Fruit fly (Drosophila melanogaster) whole organism, larva: ENCODE results near the gene Sptz.

Experiments
- noc ChIP-seq: fragments of 200-800 bp; sonication (Bioruptor generic); optimal IDR thresholded peaks from 3 replicates; lab custom pipeline; 2019; ENCODE audit warnings: missing biosample characterization, mild to moderate bottlenecking, missing genetic modification characterization, moderate library complexity

Gene Sptz

DNA sequence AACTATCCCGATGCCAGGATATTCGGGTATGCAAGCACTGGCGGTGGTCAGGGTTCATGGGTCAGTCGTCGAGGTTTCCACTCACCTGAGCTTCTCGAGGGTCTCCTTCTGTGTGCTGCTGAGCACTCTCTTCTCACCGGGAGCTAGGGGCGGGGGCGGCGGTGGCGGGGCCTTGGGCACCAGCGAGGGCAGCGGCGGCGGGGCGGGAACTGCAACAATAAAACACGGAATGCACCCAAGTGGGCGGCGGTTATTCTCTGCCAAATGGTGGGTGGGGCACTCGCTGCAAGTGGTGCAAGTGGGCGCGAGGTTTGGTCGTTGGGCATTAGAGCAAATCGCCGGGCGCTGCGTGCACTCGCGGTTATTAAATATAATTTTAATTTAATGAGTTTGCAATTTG is 19.1 kb downstream of the Sptz start:
- TF ChIP-seq noc (tag; lab: Kevin White, UChicago): no peak

- TF ChIP-seq noc (tag; lab: Kevin White, UChicago): no peak
Measured at dm6 chr3R:11449688-11450087, 27.8 kb downstream of the Sptz start.

DNA sequence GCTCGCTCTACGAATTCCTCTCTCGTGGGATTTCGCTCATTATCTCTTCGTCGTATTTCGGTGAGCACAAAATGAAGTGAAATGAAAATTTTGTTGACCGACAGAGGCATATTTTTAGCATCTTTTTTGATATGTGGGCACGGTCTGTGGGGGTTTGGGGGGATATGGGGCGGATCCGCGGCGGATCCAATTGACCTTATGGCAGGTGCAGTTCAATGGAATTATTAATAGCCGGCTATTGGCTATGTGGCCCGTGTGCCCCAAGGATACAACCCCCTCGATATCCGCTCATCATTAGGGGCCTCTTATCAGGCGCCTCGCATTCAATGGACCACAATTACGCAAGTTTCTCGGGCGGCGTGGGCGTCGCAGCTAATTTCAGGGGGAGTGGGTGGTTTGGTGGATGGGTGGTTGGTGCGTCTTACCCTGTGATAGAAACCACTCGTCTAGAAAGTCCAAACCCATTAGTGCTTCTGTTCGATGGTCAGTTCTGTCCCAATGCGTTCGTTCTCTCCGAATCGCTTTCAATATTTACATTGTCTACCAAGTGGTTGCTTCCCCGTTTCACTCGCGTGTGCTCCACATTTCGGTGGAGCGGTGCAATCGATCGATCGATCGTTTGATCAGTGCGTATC is 29.4 kb downstream of the Sptz start, which contains the start of gene sals:
TSS of gene sals (minus strand) at position 585 of the 635 bp plus-strand sequence.
- TF ChIP-seq noc (tag; lab: Kevin White, UChicago): no peak

DNA sequence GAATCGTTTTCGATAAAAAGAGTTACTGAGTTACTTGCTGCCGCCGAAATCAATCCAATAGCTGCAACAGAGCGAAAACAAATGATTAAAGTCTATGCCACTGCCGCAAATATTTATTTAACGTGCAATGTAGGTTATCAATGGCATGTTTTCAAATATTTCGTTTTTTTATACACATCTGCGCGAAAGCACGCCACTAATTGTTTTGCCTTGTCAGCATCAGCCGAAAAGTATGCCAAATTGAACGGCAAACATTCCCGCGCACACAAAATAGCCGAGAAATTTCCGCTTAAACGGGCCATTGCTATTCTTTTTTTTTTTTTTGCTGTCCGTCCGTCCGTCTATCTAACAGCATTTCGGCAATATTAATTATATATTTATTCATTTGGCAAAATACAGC is 30.1 kb downstream of the Sptz start:
- TF ChIP-seq noc (tag; lab: Kevin White, UChicago): no peak

DNA sequence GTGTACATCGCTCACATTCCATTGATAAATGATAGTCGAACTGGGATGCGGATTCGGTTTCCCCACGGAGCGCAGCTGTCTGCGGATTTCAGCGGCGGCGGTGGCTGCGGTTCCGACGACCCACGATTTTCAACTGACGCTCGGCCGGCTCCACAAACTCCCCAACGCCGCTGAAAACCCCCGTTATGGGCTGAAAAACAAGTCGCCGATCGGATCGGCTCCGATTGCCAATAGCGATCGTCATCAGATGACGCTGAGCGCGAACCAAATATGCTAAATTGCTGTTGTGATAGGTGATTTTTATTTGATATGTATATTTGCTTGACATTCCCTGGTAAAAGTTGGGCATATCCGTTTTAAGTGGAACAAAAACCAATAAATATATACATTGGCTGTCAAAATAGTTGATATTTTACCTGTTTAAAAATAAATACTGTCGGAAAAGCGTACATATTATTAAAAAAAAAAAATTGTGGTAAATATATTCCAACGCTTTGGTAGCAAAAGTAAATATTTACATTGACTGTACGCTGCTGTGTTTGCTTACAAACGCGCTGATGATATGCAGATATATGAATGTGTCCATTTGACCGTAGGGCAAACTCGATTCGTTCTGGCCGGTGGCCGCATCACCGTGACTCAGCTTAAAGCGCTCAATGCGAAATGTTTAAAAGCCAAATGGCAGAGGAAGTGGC is 32.5 kb downstream of the Sptz start:
- peak; percentile 93 for TF ChIP-seq noc (tag; lab: Kevin White, UChicago)

DNA sequence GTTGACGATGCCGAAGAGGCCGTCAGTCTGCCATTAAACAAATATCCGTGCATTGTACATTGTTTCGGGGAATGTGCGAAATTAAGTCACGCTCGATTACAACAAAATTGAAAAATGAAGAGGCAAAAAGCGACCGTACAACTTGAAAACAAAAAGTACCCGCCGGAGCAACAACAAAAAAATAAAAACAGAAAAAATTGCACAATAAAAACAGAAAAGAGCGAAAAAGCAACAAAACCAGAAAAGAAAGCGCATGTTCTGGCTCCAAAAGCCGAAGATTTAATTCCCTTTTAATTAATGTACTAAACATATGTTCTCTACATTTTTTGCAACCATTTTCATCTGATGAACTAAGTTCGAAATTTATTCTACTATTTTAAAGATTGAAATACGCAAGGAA is 34.6 kb downstream of the Sptz start:
- no peak for TF ChIP-seq noc (tag; lab: Kevin White, UChicago)

dm6 chr3R:11457286-11457685 is 35.4 kb downstream of the Sptz start:
- no peak for TF ChIP-seq noc (tag; lab: Kevin White, UChicago)

DNA sequence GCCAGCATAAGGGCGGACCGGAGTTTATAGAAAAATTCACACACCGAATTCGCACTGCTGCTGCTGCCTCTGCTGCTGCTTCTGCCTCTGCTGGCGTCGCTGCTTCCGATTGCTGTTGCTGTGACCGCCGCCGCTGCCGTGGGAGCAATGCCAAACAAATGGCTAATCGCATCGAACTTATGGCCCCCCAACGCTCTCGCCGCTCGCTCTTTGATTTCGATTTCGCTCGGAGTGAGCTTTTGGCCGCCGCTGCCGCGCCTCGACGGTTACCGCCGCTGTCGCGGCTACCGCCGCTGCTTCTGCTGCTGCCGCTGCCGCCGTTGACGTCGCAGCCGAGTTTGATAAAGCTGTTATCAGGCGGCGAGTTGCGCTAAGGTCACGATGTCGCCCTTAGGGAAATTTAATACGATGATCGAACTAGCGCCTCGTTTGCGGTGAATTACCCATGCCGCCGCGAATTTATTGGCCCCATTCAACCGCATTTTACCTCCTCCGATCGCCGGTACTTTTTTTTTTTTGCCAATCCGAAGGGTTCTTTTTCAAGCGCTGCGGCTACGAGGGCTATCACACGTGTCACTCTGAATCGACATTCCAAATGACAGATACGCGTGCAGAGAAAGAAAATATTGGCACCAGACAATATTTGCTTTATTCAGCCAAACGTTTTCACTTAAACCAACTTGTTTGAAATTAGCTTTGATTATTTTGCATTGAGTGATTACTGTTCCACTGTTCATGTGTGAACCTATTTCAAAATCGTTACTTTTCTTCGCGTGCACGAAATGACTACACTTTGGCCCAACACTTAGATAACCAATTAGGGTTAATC is 36.3 kb downstream of the Sptz start:
- no peak for TF ChIP-seq noc (tag; lab: Kevin White, UChicago)

DNA sequence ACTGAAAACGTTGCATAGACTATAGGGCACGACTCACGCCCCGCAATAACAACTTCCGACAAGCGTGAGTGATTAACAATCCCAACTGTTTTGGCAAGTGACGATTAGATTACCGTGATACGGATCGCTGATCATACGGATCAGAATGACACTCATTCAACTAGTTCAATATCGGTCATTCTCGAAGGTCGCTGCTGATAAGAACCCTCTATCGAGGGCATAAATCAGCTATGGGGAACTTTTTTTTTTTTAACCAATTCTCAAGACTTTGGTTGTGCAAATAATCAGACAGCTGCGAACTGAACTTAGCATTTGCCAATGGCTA is 36.9 kb downstream of the Sptz start:
- TF ChIP-seq noc (tag; lab: Kevin White, UChicago): peak; percentile 15

- no peak for TF ChIP-seq noc (tag; lab: Kevin White, UChicago)
Measured at dm6 chr3R:11460502-11461358, 38.8 kb downstream of the Sptz start, which contains the start of gene PGRP-LB. PGRP-LB (minus strand) TSS chr3R:11460552.

DNA sequence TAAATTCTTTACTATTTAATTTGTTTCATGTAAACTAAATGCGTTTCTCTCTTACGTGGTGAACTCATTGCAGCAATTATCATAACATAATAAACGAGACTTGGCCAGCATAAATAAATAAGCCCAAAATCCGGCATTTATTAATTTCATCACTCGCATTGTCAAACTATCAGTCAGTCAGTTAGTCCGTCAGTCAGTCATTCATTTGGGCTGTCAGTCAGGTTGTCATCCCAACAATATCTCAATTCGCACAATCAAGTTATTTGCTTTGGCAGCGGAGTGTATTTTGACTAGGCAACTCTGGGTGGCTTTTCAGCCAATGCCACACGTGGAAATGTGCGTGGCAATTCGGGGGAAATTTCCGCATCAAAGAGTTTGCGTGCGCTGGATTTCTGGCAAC is 45.9 kb downstream of the Sptz start:
- TF ChIP-seq noc (tag; lab: Kevin White, UChicago): no peak

- no peak for TF ChIP-seq noc (tag; lab: Kevin White, UChicago)
Measured at dm6 chr3R:11469745-11470144, 47.9 kb downstream of the Sptz start.
